Fruit fly (Drosophila melanogaster): ENCODE results near the gene CG3808.

Gene CG3808

DNA sequence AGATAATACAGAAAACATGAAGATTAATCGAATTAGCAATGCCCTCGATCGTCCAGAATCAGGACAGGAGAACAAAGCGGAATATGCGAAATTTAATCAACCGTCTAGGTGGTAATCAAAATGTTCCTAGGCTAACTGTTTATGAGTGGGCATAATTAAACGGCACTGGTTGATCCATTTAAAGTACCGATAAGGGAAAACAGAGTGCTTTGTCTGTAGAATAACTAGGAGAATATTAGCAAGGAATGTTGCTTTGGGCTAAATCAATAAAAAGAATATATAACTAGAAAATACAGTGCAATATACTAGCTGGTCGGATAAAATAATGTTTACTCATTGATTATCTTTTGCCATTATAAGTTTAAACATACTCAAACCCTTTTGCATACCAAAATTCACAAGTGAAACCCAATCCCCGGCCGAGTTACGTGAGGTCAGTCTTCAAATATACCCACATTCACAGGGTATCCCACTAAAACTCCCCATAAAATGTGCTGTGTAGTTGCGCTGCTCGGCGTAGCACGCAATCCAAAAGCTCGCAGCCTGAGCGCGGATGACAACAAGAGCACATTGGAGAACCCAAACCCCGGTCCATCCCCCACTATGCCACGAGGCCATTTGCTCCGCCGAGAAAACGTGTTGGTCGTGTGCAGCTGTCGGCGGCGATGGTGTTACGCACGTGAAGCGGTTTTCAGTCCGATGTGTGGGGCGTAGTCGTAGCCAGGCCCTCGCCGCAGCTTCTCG is 4.2 kb downstream of the CG3808 start (continued):
- peak; percentile 81 for TF ChIP-seq fu2 (GFP tag; optimal IDR thresholded peaks at IDR 0.05)
- peak; percentile 53 for TF ChIP-seq Asciz (GFP tag; optimal IDR thresholded peaks at IDR 0.05)
- TF ChIP-seq dmrt11E (tag; optimal IDR thresholded peaks at IDR 0.05) = no peak
- TF ChIP-seq YL-1 (GFP tag; optimal IDR thresholded peaks at IDR 0.05) = no peak
- TF ChIP-seq CG10462 (GFP tag; optimal IDR thresholded peaks at IDR 0.05) = peak; percentile 35
- TF ChIP-seq unpg (GFP tag; optimal IDR thresholded peaks at IDR 0.05) = peak; percentile 35
- peak; percentile 65 for TF ChIP-seq eyg (GFP tag; optimal IDR thresholded peaks at IDR 0.05)
- no peak for TF ChIP-seq her (GFP tag; optimal IDR thresholded peaks at IDR 0.05)
- peak; percentile 49; the same call in 1 of the 2 replicates for TF ChIP-seq MBD-R2 (GFP tag; IDR thresholded peaks at IDR 0.05)
- no peak for TF ChIP-seq Eip74EF (GFP tag; optimal IDR thresholded peaks at IDR 0.05)
- peak; percentile 81 for TF ChIP-seq CG32532 (GFP tag; IDR thresholded peaks at IDR 0.05)
- peak; percentile 59 for TF ChIP-seq Sox102F (GFP tag; optimal IDR thresholded peaks at IDR 0.05)
- TF ChIP-seq pfk (GFP tag; optimal IDR thresholded peaks at IDR 0.05) = no peak
- TF ChIP-seq gfzf (GFP tag; optimal IDR thresholded peaks at IDR 0.05) = no peak
- peak; percentile 43 for TF ChIP-seq CHES-1-like (GFP tag; optimal IDR thresholded peaks at IDR 0.05)
- peak; percentile 79 for TF ChIP-seq ind (GFP tag; optimal IDR thresholded peaks at IDR 0.05)
- peak; percentile 86 for TF ChIP-seq Gug (GFP tag; IDR thresholded peaks at IDR 0.05)
- TF ChIP-seq CG15073 (GFP tag; optimal IDR thresholded peaks at IDR 0.05) = no peak
- TF ChIP-seq E2f2 (GFP tag; IDR thresholded peaks at IDR 0.05) = peak; percentile 10; the same call in 1 of the 2 replicates
- no peak for TF ChIP-seq gsb-n (tag; optimal IDR thresholded peaks at IDR 0.05)
- TF ChIP-seq CG11398 (GFP tag; optimal IDR thresholded peaks at IDR 0.05) = peak; percentile 40
- peak; percentile 79 for TF ChIP-seq mirr (GFP tag; optimal IDR thresholded peaks at IDR 0.05)
- TF ChIP-seq CG6854 (GFP tag; optimal IDR thresholded peaks at IDR 0.05) = peak; percentile 41
- TF ChIP-seq Pdp1 (GFP tag; optimal IDR thresholded peaks at IDR 0.05) = peak; percentile 72 to 84
- TF ChIP-seq CG9727 (GFP tag; optimal IDR thresholded peaks at IDR 0.05) = peak; percentile 78
- no peak for TF ChIP-seq gcm (GFP tag; optimal IDR thresholded peaks at IDR 0.05)
- TF ChIP-seq CG8089 (GFP tag; optimal IDR thresholded peaks at IDR 0.05) = peak; percentile 20
- TF ChIP-seq Ptx1 (GFP tag; IDR thresholded peaks at IDR 0.05) = peak; percentile 74

DNA sequence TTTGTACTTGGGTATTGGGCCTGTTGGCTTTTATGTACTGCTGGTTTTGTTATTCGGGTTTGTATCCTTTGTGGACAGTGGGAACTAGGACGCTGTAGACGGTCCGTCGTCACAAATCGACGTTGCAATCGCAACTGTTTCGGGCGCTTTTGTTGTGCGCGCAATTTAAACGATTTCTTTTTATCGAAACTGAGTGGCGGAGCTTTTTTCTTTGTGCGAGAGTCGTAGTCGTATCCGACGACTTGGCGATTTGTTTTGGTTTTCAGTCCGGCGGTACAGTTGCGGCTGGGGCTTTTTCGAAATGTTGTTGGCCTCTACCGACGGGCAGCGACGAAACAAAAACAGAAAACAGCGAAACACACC is 4.8 kb downstream of the CG3808 start:
- TF ChIP-seq CG13287 (GFP tag; IDR thresholded peaks at IDR 0.05; ENCODE audit: partially characterized antibody) = peak; percentile 32; the same call in 1 of the 2 replicates
- peak; percentile 12 for TF ChIP-seq sd (tag; optimal IDR thresholded peaks at IDR 0.05)
- no peak for TF ChIP-seq CG33213 (GFP tag; optimal IDR thresholded peaks at IDR 0.05)
- TF ChIP-seq CG10543 (GFP tag; optimal IDR thresholded peaks at IDR 0.05) = peak; percentile 13
- peak; percentile 32 for TF ChIP-seq CG34376 (GFP tag; optimal IDR thresholded peaks at IDR 0.05)
- TF ChIP-seq unc-4 (GFP tag; IDR thresholded peaks at IDR 0.05; ENCODE audit: partially characterized antibody) = 0 out of 2 replicates have a peak, but pooled peaks have one; percentile 24
- peak; percentile 27; the same call in 1 of the 2 replicates for TF ChIP-seq bbx (GFP tag; IDR thresholded peaks at IDR 0.05; ENCODE audit: partially characterized antibody)
- peak; percentile 22; the same call in 1 of the 2 replicates for TF ChIP-seq Bgb (GFP tag; IDR thresholded peaks at IDR 0.05; ENCODE audit: partially characterized antibody)
- TF ChIP-seq Spps (tag; optimal IDR thresholded peaks at IDR 0.05) = no peak
- TF ChIP-seq Scr (GFP tag; IDR thresholded peaks at IDR 0.05; ENCODE audit: partially characterized antibody) = 0 out of 2 replicates have a peak, but pooled peaks have one; percentile 9
- TF ChIP-seq CG34224 (GFP tag; IDR thresholded peaks at IDR 0.05; ENCODE audit: partially characterized antibody) = 0 out of 3 replicates have a peak, but pooled peaks have one; percentile 26
- no peak for TF ChIP-seq chn (GFP tag; optimal IDR thresholded peaks at IDR 0.05)
- TF ChIP-seq CG8290 (GFP tag; optimal IDR thresholded peaks at IDR 0.05) = no peak
- peak in 1 of 2 experiments; percentile 11 for TF ChIP-seq CG8290 (tag; optimal IDR thresholded peaks at IDR 0.05)
- no peak for TF ChIP-seq CG17829 (tag; optimal IDR thresholded peaks at IDR 0.05)
- 0 out of 3 replicates have a peak, but pooled peaks have one; percentile 25 for TF ChIP-seq z (GFP tag; IDR thresholded peaks at IDR 0.05)
- peak; percentile 24 for TF ChIP-seq scrt (GFP tag; optimal IDR thresholded peaks at IDR 0.05)
- TF ChIP-seq esg (GFP tag; conservative IDR thresholded peaks at IDR 0.05) = no peak
- peak; percentile 88 for TF ChIP-seq Deaf1 (tag; optimal IDR thresholded peaks at IDR 0.05)
- no peak for TF ChIP-seq CG4820 (GFP tag; optimal IDR thresholded peaks at IDR 0.05)
- TF ChIP-seq CG10366 (GFP tag; IDR thresholded peaks at IDR 0.05) = no peak
- TF ChIP-seq Pdp1 (GFP tag; optimal IDR thresholded peaks at IDR 0.05) = no peak
